Fruit fly (Drosophila melanogaster) Kc167 (cell line): ENCODE data around the gene CG32109.

Source experiments
- Myc ChIP-seq: fragments of >200 bp; optimal IDR thresholded peaks from 2 replicates; lab custom pipeline; 2017; ENCODE audit warnings: missing external identifiers
- Sin3A ChIP-seq: fragments of >200 bp; optimal IDR thresholded peaks from 2 replicates; lab custom pipeline; 2018; ENCODE audit warnings: missing external identifiers
- h ChIP-seq: fragments of >200 bp; optimal IDR thresholded peaks from 3 replicates; lab custom pipeline; 2018; ENCODE audit warnings: missing external identifiers
- insv ChIP-seq: fragments of >200 bp; optimal IDR thresholded peaks from 3 replicates; lab custom pipeline; 2018; ENCODE audit warnings: missing external identifiers
- psq ChIP-seq: fragments of >200 bp; optimal IDR thresholded peaks from 2 replicates; lab custom pipeline; 2017; ENCODE audit warnings: missing external identifiers
- ttk ChIP-seq: sonication (Bioruptor generic); optimal IDR thresholded peaks from 2 replicates; lab custom pipeline; 2017; ENCODE audit warnings: missing external identifiers

CG32109 gene

DNA sequence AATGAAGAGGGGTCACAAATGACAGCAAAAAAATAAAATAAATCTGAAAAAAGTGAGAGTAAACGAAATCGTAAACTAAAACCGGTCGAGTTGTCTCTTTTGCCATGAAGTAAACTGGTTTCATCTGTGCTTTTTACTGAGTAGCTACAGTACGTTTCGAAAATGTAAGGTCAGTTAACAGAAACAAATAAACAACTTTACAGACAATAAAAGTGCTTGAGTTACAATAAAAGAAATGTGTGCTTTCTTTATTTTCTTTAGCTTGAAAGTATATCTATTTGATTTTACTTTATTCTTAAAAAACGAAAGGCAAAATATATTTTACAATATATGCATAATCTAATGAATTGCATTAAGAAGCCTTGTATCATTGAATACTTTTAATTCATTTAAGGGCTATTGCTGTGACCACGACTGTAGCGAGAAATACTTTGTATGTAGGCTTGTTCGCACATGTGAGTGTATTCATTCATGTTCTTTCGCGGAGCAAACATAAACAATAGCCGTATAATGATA is 47.8 kb downstream of the CG32109 start:
- no peak for TF ChIP-seq ttk (lab: Kevin White, UChicago)
- TF ChIP-seq h (lab: Kevin White, UChicago) = no peak
- TF ChIP-seq Sin3A = no peak
- TF ChIP-seq psq (lab: Kevin White, UChicago) = no peak
- TF ChIP-seq insv (lab: Kevin White, UChicago) = no peak
- TF ChIP-seq Myc = no peak

- TF ChIP-seq insv (lab: Kevin White, UChicago) = no peak
- TF ChIP-seq Sin3A = no peak
Measured at dm6 chr3L:12794532-12794931, 49.4 kb downstream of the CG32109 start.

DNA sequence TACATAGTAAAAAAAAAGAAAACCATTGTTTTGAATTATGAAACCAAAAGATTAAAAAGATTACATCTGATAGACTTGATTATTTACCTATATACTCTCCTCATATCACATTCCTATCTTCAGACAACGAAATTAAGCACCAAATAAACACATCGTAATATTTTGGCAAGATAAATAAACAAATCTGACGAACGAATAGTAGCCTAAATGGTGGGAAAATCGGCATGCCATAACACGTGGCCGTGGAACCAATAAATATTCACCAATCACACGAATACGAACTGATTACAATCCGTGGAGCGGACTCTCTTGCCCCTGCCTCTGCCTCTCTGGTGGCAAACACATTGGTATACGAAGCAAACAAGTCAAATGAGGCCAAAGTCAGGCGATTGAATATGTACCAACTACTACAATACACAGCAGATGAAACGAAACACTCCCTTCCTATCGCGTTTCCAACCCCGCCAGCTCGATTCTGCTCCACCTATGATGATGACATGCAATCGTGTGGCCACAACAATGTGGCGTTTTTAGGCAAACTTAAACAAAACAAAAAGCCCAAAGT is 51.0 kb downstream of the CG32109 start:
- TF ChIP-seq ttk (lab: Kevin White, UChicago) (no peak), psq (lab: Kevin White, UChicago) (no peak), Myc (no peak), insv (lab: Kevin White, UChicago) (no peak), Sin3A (no peak), h (lab: Kevin White, UChicago) (no peak)
